Worm (Caenorhabditis elegans) whole organism, L4 larva: ENCODE results near the gene C44B11.1.
A peak's percentile ranks its signal among the peaks of the same experiment; 100 is the strongest.

Experiments
- D1046.2 ChIP-seq: fragments of 200-800 bp; sonication (Bioruptor generic); IDR thresholded peaks from 2 replicates; pipeline ENCODE4 v1.3.6; 2022; ENCODE audit warnings: missing genetic modification characterization, missing compliant biosample characterization
- F37D6.2 ChIP-seq: sonication (generic microtip); optimal IDR thresholded peaks from 2 replicates; lab custom pipeline; 2016; ENCODE audit warnings: mild to moderate bottlenecking, missing genetic modification characterization, missing compliant biosample characterization
- T26A8.4 ChIP-seq: fragments of 200-800 bp; sonication (Bioruptor generic); IDR thresholded peaks from 2 replicates; pipeline ENCODE4 v1.3.6; 2022; ENCODE audit warnings: missing genetic modification characterization, missing compliant biosample characterization
- Y105C5A.15 ChIP-seq: fragments of 200-800 bp; sonication (Bioruptor generic); IDR thresholded peaks from 2 replicates; pipeline ENCODE4 v1.3.6; 2022; ENCODE audit warnings: missing genetic modification characterization, missing compliant biosample characterization
- Y48G9A.11 ChIP-seq: fragments of 200-800 bp; sonication (Bioruptor generic); IDR thresholded peaks from 2 replicates; pipeline ENCODE4 v1.3.6; 2022; ENCODE audit warnings: missing genetic modification reagents, missing genetic modification characterization, missing compliant biosample characterization
- Y75B8A.6 ChIP-seq: fragments of 200-800 bp; sonication (Bioruptor generic); IDR thresholded peaks from 2 replicates; pipeline ENCODE4 v1.3.6; 2022; ENCODE audit warnings: missing genetic modification reagents, missing genetic modification characterization, missing compliant biosample characterization
- aha-1 ChIP-seq: fragments of 150-350 bp; peaks from one replicate; lab custom pipeline; 2014; ENCODE audit warnings: missing biosample characterization, missing genetic modification characterization
- arid-1 ChIP-seq: fragments of 200-800 bp; sonication (Bioruptor generic); conservative IDR thresholded peaks from 2 replicates; pipeline ENCODE4 v1.3.6; 2022; ENCODE audit warnings: missing genetic modification reagents, missing genetic modification characterization, missing compliant biosample characterization
- attf-4 ChIP-seq: sonication (generic microtip); optimal IDR thresholded peaks from 3 replicates; lab custom pipeline; 2017; ENCODE audit warnings: missing biosample characterization, missing genetic modification characterization
- ceh-20 ChIP-seq: fragments of 200-800 bp; sonication (Bioruptor generic); IDR thresholded peaks from 2 replicates; pipeline ENCODE4 v1.3.6; 2022; ENCODE audit warnings: missing genetic modification reagents, missing genetic modification characterization, missing compliant biosample characterization
- ceh-28 ChIP-seq: fragments of 150-350 bp; optimal IDR thresholded peaks from 2 replicates; lab custom pipeline; 2014; ENCODE audit warnings: missing biosample characterization, missing genetic modification reagents, missing genetic modification characterization
- ceh-44 ChIP-seq: fragments of 200-800 bp; sonication (Bioruptor generic); IDR thresholded peaks from 2 replicates; pipeline ENCODE4 v1.3.6; 2022; ENCODE audit warnings: missing genetic modification reagents, missing genetic modification characterization, missing compliant biosample characterization
- ceh-62 ChIP-seq: sonication (generic microtip); optimal IDR thresholded peaks from 2 replicates; lab custom pipeline; 2017; ENCODE audit warnings: missing biosample characterization, missing genetic modification characterization
- daf-16 ChIP-seq, 3 experiments: sonication (generic microtip); optimal IDR thresholded peaks; 2 replicates each; lab custom pipeline; 2016 to 2017; ENCODE audit warnings: missing genetic modification characterization in 3 of 3, missing genetic modification reagents in 3 of 3, mild to moderate bottlenecking in 2 of 3, missing compliant biosample characterization in 2 of 3, missing biosample characterization in 1 of 3, moderate library complexity in 1 of 3
- daf-8 ChIP-seq: fragments of 200-800 bp; sonication (Bioruptor generic); IDR thresholded peaks from 2 replicates; pipeline ENCODE4 v1.3.6; 2022; ENCODE audit warnings: missing genetic modification characterization, missing compliant biosample characterization
- dve-1 ChIP-seq: sonication (generic microtip); optimal IDR thresholded peaks from 2 replicates; lab custom pipeline; 2017; ENCODE audit warnings: antibody characterized with exemption, mild to moderate bottlenecking, missing genetic modification characterization, missing compliant biosample characterization; ENCODE audit not compliant: insufficient read depth
- egl-27 ChIP-seq: sonication (generic microtip); optimal IDR thresholded peaks from 3 replicates; lab custom pipeline; 2017; ENCODE audit warnings: missing biosample characterization, missing genetic modification reagents, missing genetic modification characterization
- egl-43 ChIP-seq: fragments of 200-800 bp; sonication (Bioruptor generic); IDR thresholded peaks from 2 replicates; pipeline ENCODE4 v1.3.6; 2022; ENCODE audit warnings: missing genetic modification reagents, missing genetic modification characterization, missing compliant biosample characterization
- fos-1 ChIP-seq: fragments of 150-350 bp; optimal IDR thresholded peaks from 2 replicates; lab custom pipeline; 2014; ENCODE audit warnings: missing biosample characterization, missing genetic modification characterization
- hlh-11 ChIP-seq: fragments of 200-800 bp; sonication (Bioruptor generic); optimal IDR thresholded peaks from 2 replicates; lab custom pipeline; 2018; ENCODE audit warnings: mild to moderate bottlenecking, missing genetic modification characterization, missing compliant biosample characterization
- hmg-1.1 ChIP-seq: fragments of 200-800 bp; sonication (Bioruptor generic); IDR thresholded peaks from 2 replicates; pipeline ENCODE4 v1.3.6; 2022; ENCODE audit warnings: missing genetic modification reagents, missing genetic modification characterization, missing compliant biosample characterization
- lim-7 ChIP-seq: fragments of 200-800 bp; sonication (Bioruptor generic); IDR thresholded peaks from 2 replicates; pipeline ENCODE4 v1.3.6; 2022; ENCODE audit warnings: missing genetic modification characterization, missing compliant biosample characterization
- lin-13 ChIP-seq: fragments of 150-350 bp; optimal IDR thresholded peaks from 2 replicates; lab custom pipeline; 2014; ENCODE audit warnings: missing biosample characterization, missing genetic modification reagents, missing genetic modification characterization
- lin-29 ChIP-seq: fragments of 200-800 bp; sonication (Bioruptor generic); IDR thresholded peaks from 2 replicates; pipeline ENCODE4 v1.3.6; 2022; ENCODE audit warnings: missing genetic modification reagents, missing genetic modification characterization, missing compliant biosample characterization
- lin-38 ChIP-seq: fragments of 200-800 bp; sonication (Bioruptor generic); IDR thresholded peaks from 2 replicates; pipeline ENCODE4 v1.3.6; 2022; ENCODE audit warnings: missing genetic modification reagents, missing genetic modification characterization, missing compliant biosample characterization
- madf-5 ChIP-seq, 2 experiments: fragments of 200-800 bp; sonication (Bioruptor generic); IDR thresholded peaks; 2 replicates each; pipeline ENCODE4 v1.3.6; 2022; ENCODE audit warnings: missing compliant biosample characterization in 2 of 2, missing genetic modification characterization in 2 of 2
- mdl-1 ChIP-seq, 2 experiments: fragments of 150-350 bp in 1 of 2; sonication (generic microtip) in 1 of 2; optimal IDR thresholded peaks; 2 replicates each; lab custom pipeline; 2014 to 2017; ENCODE audit warnings: missing biosample characterization in 2 of 2, missing genetic modification characterization in 2 of 2
- mdt-29 ChIP-seq: fragments of 200-800 bp; sonication (Bioruptor generic); IDR thresholded peaks from 2 replicates; pipeline ENCODE4 v1.3.6; 2022; ENCODE audit warnings: missing genetic modification reagents, missing genetic modification characterization, missing compliant biosample characterization
- mep-1 ChIP-seq: fragments of 150-350 bp; sonication (generic microtip); optimal IDR thresholded peaks from 3 replicates; lab custom pipeline; 2014; ENCODE audit warnings: missing biosample characterization, missing genetic modification characterization
- mes-2 ChIP-seq: sonication (generic microtip); optimal IDR thresholded peaks from 2 replicates; lab custom pipeline; 2016; ENCODE audit warnings: missing genotype, mild to moderate bottlenecking, missing genetic modification characterization, missing compliant biosample characterization; ENCODE audit not compliant: poor library complexity, severe bottlenecking
- mxl-3 ChIP-seq: fragments of 200-800 bp; sonication (Bioruptor generic); optimal IDR thresholded peaks from 2 replicates; lab custom pipeline; 2018; ENCODE audit warnings: mild to moderate bottlenecking, missing genetic modification characterization, missing compliant biosample characterization
- nhr-102 ChIP-seq: sonication (generic microtip); optimal IDR thresholded peaks from 2 replicates; lab custom pipeline; 2016; ENCODE audit warnings: mild to moderate bottlenecking, missing genetic modification characterization, moderate library complexity, missing compliant biosample characterization
- nhr-28 ChIP-seq: fragments of 150-350 bp; optimal IDR thresholded peaks from 2 replicates; lab custom pipeline; 2014; ENCODE audit warnings: missing biosample characterization, missing genetic modification characterization
- nhr-41 ChIP-seq: fragments of 200-800 bp; sonication (Bioruptor generic); IDR thresholded peaks from 2 replicates; pipeline ENCODE4 v1.3.6; 2022; ENCODE audit warnings: missing genetic modification reagents, missing genetic modification characterization, missing compliant biosample characterization
- nhr-48 ChIP-seq: sonication (generic microtip); optimal IDR thresholded peaks from 2 replicates; lab custom pipeline; 2016; ENCODE audit warnings: mild to moderate bottlenecking, missing genetic modification characterization, missing compliant biosample characterization
- nhr-77 ChIP-seq: fragments of 150-350 bp; optimal IDR thresholded peaks from 2 replicates; lab custom pipeline; 2014; ENCODE audit warnings: missing biosample characterization, missing genetic modification characterization
- pha-4 ChIP-seq, 2 experiments: fragments of 150-350 bp in 1 of 2; fragments of 200-800 bp in 1 of 2; sonication (Bioruptor generic) in 1 of 2; IDR thresholded peaks in 1 of 2; optimal IDR thresholded peaks in 1 of 2; 2 replicates each; pipeline versions ENCODE4 v1.3.6 to Lab custom; 2014 to 2022; ENCODE audit warnings: missing genetic modification characterization in 2 of 2, missing genetic modification reagents in 2 of 2, missing biosample characterization in 1 of 2, missing compliant biosample characterization in 1 of 2
- php-3 ChIP-seq: fragments of 200-800 bp; sonication (Bioruptor generic); IDR thresholded peaks from 2 replicates; pipeline ENCODE4 v1.3.6; 2022; ENCODE audit warnings: missing genetic modification reagents, missing genetic modification characterization, missing compliant biosample characterization
- rbr-2 ChIP-seq: sonication (generic microtip); optimal IDR thresholded peaks from 2 replicates; lab custom pipeline; 2016; ENCODE audit warnings: missing genotype, missing genetic modification characterization, missing compliant biosample characterization
- saeg-2 ChIP-seq: fragments of 200-800 bp; sonication (Bioruptor generic); IDR thresholded peaks from 2 replicates; pipeline ENCODE4 v1.3.6; 2022; ENCODE audit warnings: missing genetic modification reagents, missing genetic modification characterization, missing compliant biosample characterization
- skn-1 ChIP-seq: fragments of 150-350 bp; optimal IDR thresholded peaks from 2 replicates; lab custom pipeline; 2014; ENCODE audit warnings: missing biosample characterization, missing genetic modification characterization
- snpc-1.2 ChIP-seq: fragments of 200-800 bp; sonication (Bioruptor generic); IDR thresholded peaks from 2 replicates; pipeline ENCODE4 v1.3.6; 2022; ENCODE audit warnings: missing genetic modification reagents, missing genetic modification characterization, missing compliant biosample characterization
- spr-3 ChIP-seq: fragments of 200-800 bp; sonication (Bioruptor generic); optimal IDR thresholded peaks from 2 replicates; lab custom pipeline; 2018; ENCODE audit warnings: mild to moderate bottlenecking, missing genetic modification characterization, missing compliant biosample characterization
- unc-130 ChIP-seq: sonication (generic microtip); optimal IDR thresholded peaks from 2 replicates; lab custom pipeline; 2016; ENCODE audit warnings: missing genetic modification reagents, missing genetic modification characterization, missing compliant biosample characterization
- vab-7 ChIP-seq: fragments of 200-800 bp; sonication (Bioruptor generic); IDR thresholded peaks from 2 replicates; pipeline ENCODE4 v1.3.6; 2022; ENCODE audit warnings: missing genetic modification reagents, missing genetic modification characterization, missing compliant biosample characterization
- ztf-11 ChIP-seq: fragments of 150-350 bp; optimal IDR thresholded peaks from 2 replicates; lab custom pipeline; 2014; ENCODE audit warnings: missing biosample characterization, missing genetic modification characterization

C44B11.1 gene

ce11 chrIII:3112001-3112400, 43.1 kb upstream of the C44B11.1 start (continued):
- TF ChIP-seq fos-1 (tag; lab: Kevin White, UChicago) (no peak), mdt-29 (no peak), Y48G9A.11 (GFP tag; lab: Robert Waterston, UW) (peak; percentile 39; the same call in 1 of the 2 replicates), daf-16 (GFP tag; optimal IDR thresholded peaks at IDR 0.05; lab: Kevin White, UChicago) (no peak), daf-16 (tag; optimal IDR thresholded peaks at IDR 0.05; lab: Kevin White, UChicago) (peak; percentile 25), lin-13 (GFP tag; lab: Kevin White, UChicago) (peak; percentile 13), spr-3 (GFP tag; lab: Kevin White, UChicago) (no peak), lim-7 (GFP tag; lab: Robert Waterston, UW) (peak; percentile 75; the same call in 1 of the 2 replicates), vab-7 (GFP tag; lab: Robert Waterston, UW) (peak; percentile 66; the same call in 1 of the 2 replicates), daf-8 (no peak), hlh-11 (tag; lab: Kevin White, UChicago) (no peak), nhr-41 (no peak), lin-38 (GFP tag; lab: Robert Waterston, UW) (peak; percentile 62), hmg-1.1 (GFP tag; lab: Robert Waterston, UW) (peak; percentile 37; the same call in 1 of the 2 replicates), snpc-1.2 (GFP tag; lab: Robert Waterston, UW) (0 out of 2 replicates have a peak, but pooled peaks have one; percentile 39), mes-2 (tag; lab: Kevin White, UChicago) (peak; percentile 30), Y75B8A.6 (GFP tag; lab: Robert Waterston, UW) (0 out of 2 replicates have a peak, but pooled peaks have one; percentile 68), egl-43 (GFP tag; lab: Robert Waterston, UW) (0 out of 2 replicates have a peak, but pooled peaks have one; percentile 20), T26A8.4 (GFP tag; lab: Robert Waterston, UW) (peak; percentile 46; the same call in 1 of the 2 replicates), rbr-2 (tag; lab: Kevin White, UChicago) (no peak), skn-1 (no peak), mxl-3 (GFP tag; lab: Kevin White, UChicago) (no peak), aha-1 (tag; lab: Kevin White, UChicago) (no peak), mdl-1 (tag; optimal IDR thresholded peaks at IDR 0.05; lab: Kevin White, UChicago) (no peak), madf-5 (GFP tag; IDR thresholded peaks at IDR 0.05; lab: Robert Waterston, UW) (0 out of 4 replicates have a peak, but pooled peaks of 1 of the 2 experiments have one; percentile 7), nhr-77 (tag; lab: Kevin White, UChicago) (no peak), php-3 (GFP tag; lab: Robert Waterston, UW) (no peak), pha-4 (GFP tag; IDR thresholded peaks at IDR 0.05; lab: Robert Waterston, UW) (no peak; the same call in 1 of the 2 replicates), pha-4 (tag; optimal IDR thresholded peaks at IDR 0.05; lab: Kevin White, UChicago) (no peak), ceh-20 (GFP tag; lab: Robert Waterston, UW) (no peak), arid-1 (GFP tag; lab: Robert Waterston, UW) (0 out of 2 replicates have a peak, but pooled peaks have one; percentile 27), F37D6.2 (tag; lab: Kevin White, UChicago) (no peak), nhr-48 (tag; lab: Kevin White, UChicago) (peak; percentile 22), lin-29 (no peak), dve-1 (peak; percentile 31)
- TF ChIP-seq, all 104 proteins: peak for 19

DNA sequence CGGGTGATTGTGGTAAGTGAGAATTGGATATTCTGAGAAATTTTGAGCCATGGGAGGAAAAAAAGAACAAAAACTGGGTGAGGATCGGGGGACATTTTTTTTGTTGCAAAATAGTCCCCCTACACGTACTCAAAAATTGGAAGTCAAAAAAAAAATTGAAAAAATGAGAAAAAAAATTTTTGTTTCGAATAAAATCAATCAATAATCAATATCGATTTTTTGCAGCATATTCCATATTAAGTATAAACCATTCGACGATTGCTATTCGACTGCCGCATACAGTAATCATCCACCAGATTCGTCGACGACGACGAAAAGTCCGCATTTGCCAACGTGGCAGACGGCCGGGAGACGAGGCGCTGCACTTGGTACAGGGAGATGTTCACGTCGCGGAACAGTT, 42.5 kb upstream of the C44B11.1 start:
- no peak for TF ChIP-seq nhr-102 (tag; lab: Kevin White, UChicago)
- TF ChIP-seq lin-29, result no peak
- no peak for TF ChIP-seq mdl-1 (tag; optimal IDR thresholded peaks at IDR 0.05; lab: Kevin White, UChicago)
- peak; percentile 27 for TF ChIP-seq ceh-28 (tag; lab: Kevin White, UChicago)

DNA sequence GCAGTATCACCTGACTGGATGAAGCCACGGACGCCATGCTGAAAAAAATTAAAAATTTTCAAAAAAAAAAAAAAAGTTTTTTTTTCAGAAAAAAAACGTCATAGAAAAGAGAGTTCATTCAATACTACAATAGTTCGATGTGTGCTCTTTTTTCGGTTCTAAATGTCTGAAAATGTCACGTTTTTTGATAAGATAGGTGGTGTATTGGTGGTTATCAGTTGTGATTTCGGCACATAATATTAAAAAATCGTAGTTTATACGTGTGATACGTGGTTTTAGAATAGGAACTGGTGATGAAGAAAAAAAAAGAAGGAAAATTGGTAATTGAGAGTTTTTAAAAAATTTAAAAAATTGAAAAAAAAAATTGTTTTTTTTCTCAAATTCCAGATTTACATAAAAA, 38.1 kb upstream of the C44B11.1 start:
- TF ChIP-seq Y105C5A.15 (no peak), nhr-28 (peak; percentile 98), snpc-1.2 (GFP tag; lab: Robert Waterston, UW) (no peak), unc-130 (GFP tag; lab: Kevin White, UChicago) (no peak), mep-1 (no peak), ceh-62 (tag; lab: Kevin White, UChicago) (no peak), nhr-48 (tag; lab: Kevin White, UChicago) (peak; percentile 20), daf-16 (GFP tag; optimal IDR thresholded peaks at IDR 0.05; lab: Kevin White, UChicago) (no peak), daf-16 (tag; optimal IDR thresholded peaks at IDR 0.05; lab: Kevin White, UChicago) (peak; percentile 57), egl-27 (no peak), nhr-77 (tag; lab: Kevin White, UChicago) (peak; percentile 84), ceh-44 (GFP tag; lab: Robert Waterston, UW) (no peak), ztf-11 (tag; lab: Kevin White, UChicago) (no peak), hlh-11 (tag; lab: Kevin White, UChicago) (peak; percentile 62), D1046.2 (GFP tag; lab: Robert Waterston, UW) (no peak), saeg-2 (GFP tag; lab: Robert Waterston, UW) (no peak), attf-4 (no peak), pha-4 (GFP tag; IDR thresholded peaks at IDR 0.05; lab: Robert Waterston, UW) (no peak), pha-4 (tag; optimal IDR thresholded peaks at IDR 0.05; lab: Kevin White, UChicago) (no peak)
